Worm (Caenorhabditis elegans) whole organism, young adult: Measurements from ENCODE around the gene ZC487.1.

Experiments used
- dpl-1 ChIP-seq: fragments of 150-350 bp; optimal IDR thresholded peaks from 2 replicates; lab custom pipeline; 2014; ENCODE audit warnings: missing biosample characterization, missing genetic modification reagents, missing genetic modification characterization
- nhr-80 ChIP-seq: sonication (generic microtip); optimal IDR thresholded peaks from 2 replicates; lab custom pipeline; 2016; ENCODE audit warnings: missing genetic modification characterization, missing compliant biosample characterization

DNA sequence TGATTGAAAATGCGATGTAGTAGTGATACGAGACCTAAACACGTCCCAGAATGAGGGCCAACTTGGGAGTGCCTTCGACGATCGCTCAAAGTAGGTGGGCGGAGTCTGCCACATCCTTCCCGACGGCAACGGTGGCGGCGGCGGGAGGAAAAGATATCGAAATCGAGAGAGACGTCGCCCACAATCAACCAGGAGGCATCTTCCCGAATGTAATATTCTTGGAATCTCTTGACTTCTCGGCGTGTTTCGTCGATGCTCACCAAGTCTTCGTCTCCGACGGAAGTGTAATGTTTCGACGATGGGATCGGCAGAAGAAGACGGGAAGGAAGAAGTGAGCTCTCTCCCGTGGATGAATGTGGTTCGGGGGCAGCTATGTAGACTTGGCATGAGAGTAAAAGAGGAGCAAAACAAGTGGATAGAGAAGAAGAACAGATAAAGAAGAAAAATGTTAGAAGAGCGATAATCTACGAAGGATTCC lies 41.2 kb downstream of the ZC487.1 start, which contains the start of the genes T25F10.1 and clik-1:
- TF ChIP-seq dpl-1 (GFP tag; lab: Kevin White, UChicago) = no peak
- TF ChIP-seq nhr-80 (tag; lab: Kevin White, UChicago) = no peak
